Fruit fly (Drosophila melanogaster): ENCODE measurements around the gene spd-2.

dm6 chr3L:16640509-16641068 is 45.8 kb upstream of the spd-2 start:
- TF ChIP-seq usp (GFP tag; optimal IDR thresholded peaks at IDR 0.05) (no peak), psq (optimal IDR thresholded peaks at IDR 0.05) (no peak), pan (optimal IDR thresholded peaks at IDR 0.05) (no peak), CG8478 (optimal IDR thresholded peaks at IDR 0.05) (no peak), EcR (GFP tag; optimal IDR thresholded peaks at IDR 0.05) (no peak), Dll (optimal IDR thresholded peaks at IDR 0.05) (no peak)

Measured in whole organism.